Fruit fly (Drosophila melanogaster) whole organism, prepupa: ENCODE data around the gene CG43339.

ENCODE experiments used
- CG10669 ChIP-seq: fragments of 200-800 bp; sonication (Bioruptor generic); optimal IDR thresholded peaks from 3 replicates; lab custom pipeline; 2018; ENCODE audit warnings: missing biosample characterization, mild to moderate bottlenecking, missing genetic modification characterization, moderate library complexity
- CG11294 ChIP-seq: fragments of 200-800 bp; sonication (Bioruptor generic); IDR thresholded peaks from 2 replicates; pipeline ENCODE4 v1.3.6; 2022; ENCODE audit warnings: missing biosample characterization, missing genetic modification characterization
- CG32006 ChIP-seq: fragments of 200-800 bp; sonication (Bioruptor generic); optimal IDR thresholded peaks from 3 replicates; lab custom pipeline; 2017; ENCODE audit warnings: missing biosample characterization, mild to moderate bottlenecking, missing genetic modification characterization
- CG6854 ChIP-seq: fragments of 200-800 bp; sonication (Bioruptor generic); optimal IDR thresholded peaks from 2 replicates; lab custom pipeline; 2017; ENCODE audit warnings: missing biosample characterization, mild to moderate bottlenecking, missing genetic modification characterization
- CG8632 ChIP-seq: fragments of 200-800 bp; sonication (Bioruptor generic); optimal IDR thresholded peaks from 3 replicates; lab custom pipeline; 2016; ENCODE audit warnings: missing biosample characterization, missing genetic modification characterization
- Eip93F ChIP-seq: fragments of 200-800 bp; sonication (Bioruptor generic); optimal IDR thresholded peaks from 2 replicates; lab custom pipeline; 2016; ENCODE audit warnings: missing biosample characterization, mild to moderate bottlenecking, missing genetic modification characterization
- Lpt ChIP-seq: fragments of 200-800 bp; sonication (Bioruptor generic); optimal IDR thresholded peaks from 3 replicates; lab custom pipeline; 2016; ENCODE audit warnings: missing biosample characterization, missing genetic modification characterization
- esn ChIP-seq: fragments of 200-800 bp; sonication (Bioruptor generic); optimal IDR thresholded peaks from 2 replicates; lab custom pipeline; 2016; ENCODE audit warnings: missing biosample characterization, mild to moderate bottlenecking, missing genetic modification characterization, moderate library complexity
- salr ChIP-seq, 2 experiments: fragments of 200-800 bp; sonication (Bioruptor generic); optimal IDR thresholded peaks; 3 replicates each; lab custom pipeline; 2016 to 2018; ENCODE audit warnings: missing biosample characterization in 2 of 2, missing genetic modification characterization in 2 of 2, mild to moderate bottlenecking in 1 of 2
- topi ChIP-seq: fragments of 200-800 bp; sonication (Bioruptor generic); optimal IDR thresholded peaks from 3 replicates; lab custom pipeline; 2016; ENCODE audit warnings: missing biosample characterization, missing genetic modification characterization
- vri ChIP-seq: fragments of 200-800 bp; sonication (Bioruptor generic); optimal IDR thresholded peaks from 3 replicates; lab custom pipeline; 2016; ENCODE audit warnings: missing biosample characterization, mild to moderate bottlenecking, missing genetic modification characterization

DNA sequence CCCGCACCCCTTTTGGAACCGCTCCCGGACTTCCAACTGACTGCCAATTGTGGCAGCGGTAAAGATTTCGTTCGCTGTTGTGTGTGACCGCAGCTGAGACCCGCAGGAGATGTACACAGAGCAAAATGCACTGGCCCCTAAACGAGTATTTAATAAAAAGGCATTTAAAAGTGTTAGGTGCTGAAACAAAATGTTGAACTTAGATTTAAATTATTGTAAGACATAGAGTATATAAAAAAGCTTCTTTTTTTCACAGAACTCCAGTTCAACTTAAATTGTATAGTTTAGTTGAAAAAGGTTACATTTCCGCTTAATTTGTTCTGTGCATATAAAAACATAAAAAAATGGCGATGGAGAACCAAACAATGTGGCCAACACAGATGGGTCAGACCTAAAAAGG lies 45.0 kb downstream of the CG43339 start:
- TF ChIP-seq salr (GFP tag; optimal IDR thresholded peaks at IDR 0.05; lab: Kevin White, UChicago) (peak in 1 of 2 experiments; percentile 55), CG11294 (GFP tag; lab: Robert Waterston, UW) (peak; percentile 43), Eip93F (GFP tag; lab: Kevin White, UChicago) (no peak), Lpt (GFP tag; lab: Kevin White, UChicago) (peak; percentile 74), esn (GFP tag; lab: Kevin White, UChicago) (peak; percentile 72), vri (GFP tag; lab: Kevin White, UChicago) (peak; percentile 66), CG8632 (GFP tag; lab: Kevin White, UChicago) (peak; percentile 22), CG10669 (GFP tag; lab: Kevin White, UChicago) (peak; percentile 46), topi (peak; percentile 51), CG6854 (GFP tag; lab: Kevin White, UChicago) (peak; percentile 45), CG32006 (GFP tag; lab: Kevin White, UChicago) (peak; percentile 83)
